Worm (Caenorhabditis elegans) whole organism, mixed stage, embryonic: Measurements from ENCODE around the gene R04D3.4.

Experiments used
- ces-1 ChIP-seq: fragments of 150-350 bp; optimal IDR thresholded peaks from 2 replicates; lab custom pipeline; 2014; ENCODE audit warnings: missing biosample characterization, missing genetic modification reagents, missing genetic modification characterization
- lin-13 ChIP-seq: fragments of 150-350 bp; optimal IDR thresholded peaks from 2 replicates; lab custom pipeline; 2014; ENCODE audit warnings: missing biosample characterization, missing genetic modification characterization
- lin-32 ChIP-seq: fragments of 200-800 bp; sonication (Bioruptor generic); optimal IDR thresholded peaks from 2 replicates; lab custom pipeline; 2018; ENCODE audit warnings: mild to moderate bottlenecking, missing genetic modification characterization, missing compliant biosample characterization
- nhr-2 ChIP-seq: fragments of 150-350 bp; optimal IDR thresholded peaks from 2 replicates; lab custom pipeline; 2014; ENCODE audit warnings: missing biosample characterization, missing genetic modification characterization
- sptf-1 ChIP-seq: sonication (generic microtip); optimal IDR thresholded peaks from 2 replicates; lab custom pipeline; 2017; ENCODE audit warnings: mild to moderate bottlenecking, missing genetic modification characterization, moderate library complexity, missing compliant biosample characterization
- tbx-8 ChIP-seq: fragments of 200-800 bp; sonication (Bioruptor generic); optimal IDR thresholded peaks from 2 replicates; lab custom pipeline; 2018; ENCODE audit warnings: mild to moderate bottlenecking, missing genetic modification characterization, moderate library complexity, missing compliant biosample characterization

- TF ChIP-seq nhr-2 (no peak), sptf-1 (tag; lab: Kevin White, UChicago) (no peak), tbx-8 (GFP tag; lab: Kevin White, UChicago) (no peak), ces-1 (GFP tag; lab: Kevin White, UChicago) (no peak), lin-13 (tag; lab: Kevin White, UChicago) (no peak), lin-32 (GFP tag; lab: Kevin White, UChicago) (no peak)
These were observed 36.4 kb upstream of the R04D3.4 start for ce11 chrX:13325039-13325438.
